Fruit fly (Drosophila melanogaster) whole organism, embryonic: ENCODE results near the gene alphaKap4.

Experiments
- ATbp ChIP-seq: fragments of 200-800 bp; sonication (Bioruptor generic); optimal IDR thresholded peaks from 2 replicates; lab custom pipeline; 2017; ENCODE audit warnings: missing biosample characterization, mild to moderate bottlenecking, missing genetic modification characterization, missing genetic modification reagents
- Atf3 ChIP-seq: fragments of 200-800 bp; sonication (Bioruptor generic); optimal IDR thresholded peaks from 3 replicates; lab custom pipeline; 2016; ENCODE audit warnings: missing biosample characterization, missing genetic modification characterization
- CG10431 ChIP-seq: fragments of 200-800 bp; sonication (Bioruptor generic); optimal IDR thresholded peaks from 3 replicates; lab custom pipeline; 2018; ENCODE audit warnings: missing biosample characterization, mild to moderate bottlenecking, missing genetic modification characterization
- CG10565 ChIP-seq: fragments of 200-800 bp; sonication (Bioruptor generic); optimal IDR thresholded peaks from 3 replicates; lab custom pipeline; 2016; ENCODE audit warnings: missing biosample characterization, mild to moderate bottlenecking, missing genetic modification characterization
- CG11093 ChIP-seq: fragments of 200-800 bp; sonication (Bioruptor generic); IDR thresholded peaks from 3 replicates; pipeline ENCODE4 v1.3.6; 2022; ENCODE audit warnings: missing biosample characterization, missing genetic modification characterization
- CG11504 ChIP-seq: fragments of 200-800 bp; sonication (Bioruptor generic); optimal IDR thresholded peaks from 3 replicates; lab custom pipeline; 2019; ENCODE audit warnings: missing biosample characterization, mild to moderate bottlenecking, missing genetic modification characterization, moderate library complexity
- CG12769 ChIP-seq: fragments of 200-800 bp; sonication (Bioruptor generic); optimal IDR thresholded peaks from 2 replicates; lab custom pipeline; 2019; ENCODE audit warnings: missing biosample characterization, mild to moderate bottlenecking, missing genetic modification characterization, moderate library complexity
- CG13624 ChIP-seq: fragments of 200-800 bp; sonication (Bioruptor generic); optimal IDR thresholded peaks from 2 replicates; lab custom pipeline; 2016; ENCODE audit warnings: missing biosample characterization, missing genetic modification characterization
- CG15269 ChIP-seq: fragments of 200-800 bp; sonication (Bioruptor generic); optimal IDR thresholded peaks from 2 replicates; lab custom pipeline; 2018; ENCODE audit warnings: missing biosample characterization, mild to moderate bottlenecking, missing genetic modification characterization, moderate library complexity
- CG18599 ChIP-seq: fragments of 200-800 bp; sonication (Bioruptor generic); optimal IDR thresholded peaks from 3 replicates; lab custom pipeline; 2017; ENCODE audit warnings: missing biosample characterization, missing genetic modification characterization, mild to moderate bottlenecking, moderate library complexity, missing genetic modification reagents
- CG2199 ChIP-seq: fragments of 200-800 bp; sonication (Bioruptor generic); IDR thresholded peaks from 3 replicates; pipeline ENCODE4 v1.3.6; 2022; ENCODE audit warnings: missing biosample characterization, missing genetic modification characterization
- CG3065 ChIP-seq: fragments of 200-800 bp; sonication (Bioruptor generic); optimal IDR thresholded peaks from 2 replicates; lab custom pipeline; 2016; ENCODE audit warnings: missing biosample characterization, missing genetic modification characterization
- CG3838 ChIP-seq: fragments of 200-800 bp; sonication (Bioruptor generic); optimal IDR thresholded peaks from 3 replicates; lab custom pipeline; 2016; ENCODE audit warnings: missing biosample characterization, missing genetic modification characterization
- CG4404 ChIP-seq: fragments of 200-800 bp; sonication (Bioruptor generic); IDR thresholded peaks from 2 replicates; pipeline ENCODE4 v1.3.6; 2022; ENCODE audit warnings: missing biosample characterization, missing genetic modification characterization
- CG5180 ChIP-seq: fragments of 200-800 bp; sonication (Bioruptor generic); optimal IDR thresholded peaks from 3 replicates; lab custom pipeline; 2017; ENCODE audit warnings: missing biosample characterization, missing genetic modification characterization, mild to moderate bottlenecking, moderate library complexity, missing genetic modification reagents
- CG5953 ChIP-seq: fragments of 200-800 bp; sonication (Bioruptor generic); IDR thresholded peaks from 2 replicates; pipeline ENCODE4 v1.3.6; 2022; ENCODE audit warnings: missing biosample characterization, missing genetic modification characterization
- CG6654 ChIP-seq: fragments of 200-800 bp; sonication (Bioruptor generic); optimal IDR thresholded peaks from 2 replicates; lab custom pipeline; 2017; ENCODE audit warnings: missing biosample characterization, mild to moderate bottlenecking, missing genetic modification characterization
- CG9215 ChIP-seq: fragments of 200-800 bp; sonication (Bioruptor generic); IDR thresholded peaks from 2 replicates; pipeline ENCODE4 v1.3.6; 2022; ENCODE audit warnings: missing biosample characterization, missing genetic modification characterization
- CG9437 ChIP-seq: fragments of 200-800 bp; sonication (Bioruptor generic); optimal IDR thresholded peaks from 2 replicates; lab custom pipeline; 2018; ENCODE audit warnings: missing biosample characterization, mild to moderate bottlenecking, missing genetic modification characterization
- CG9876 ChIP-seq: fragments of 200-800 bp; sonication (Bioruptor generic); optimal IDR thresholded peaks from 2 replicates; lab custom pipeline; 2016; ENCODE audit warnings: missing biosample characterization, missing genetic modification characterization
- CkIIα-i1 ChIP-seq: fragments of 200-800 bp; sonication (Bioruptor generic); IDR thresholded peaks from 2 replicates; pipeline ENCODE4 v1.3.6; 2022; ENCODE audit warnings: missing biosample characterization, missing genetic modification characterization
- Dad ChIP-seq: fragments of 200-800 bp; sonication (Bioruptor generic); optimal IDR thresholded peaks from 3 replicates; lab custom pipeline; 2016; ENCODE audit warnings: missing biosample characterization, missing genetic modification characterization
- Fer2 ChIP-seq: fragments of 200-800 bp; sonication (Bioruptor generic); optimal IDR thresholded peaks from 2 replicates; lab custom pipeline; 2018; ENCODE audit warnings: missing biosample characterization, mild to moderate bottlenecking, missing genetic modification characterization, moderate library complexity
- HLH3B ChIP-seq: fragments of 200-800 bp; sonication (Bioruptor generic); IDR thresholded peaks from 2 replicates; pipeline ENCODE4 v1.3.6; 2022; ENCODE audit warnings: missing biosample characterization, missing genetic modification characterization
- HmgZ ChIP-seq: fragments of 200-800 bp; sonication (Bioruptor generic); optimal IDR thresholded peaks from 2 replicates; lab custom pipeline; 2018; ENCODE audit warnings: missing biosample characterization, mild to moderate bottlenecking, missing genetic modification characterization
- Jarid2 ChIP-seq: fragments of 200-800 bp; sonication (Bioruptor generic); optimal IDR thresholded peaks from 3 replicates; lab custom pipeline; 2017; ENCODE audit warnings: mild to moderate bottlenecking, missing biosample characterization, missing genetic modification reagents, missing genetic modification characterization
- Lpt ChIP-seq: fragments of >200 bp; optimal IDR thresholded peaks from 2 replicates; lab custom pipeline; 2018; ENCODE audit warnings: missing biosample characterization, missing genetic modification characterization
- Mrtf ChIP-seq: fragments of 200-800 bp; sonication (Bioruptor generic); IDR thresholded peaks from 3 replicates; pipeline ENCODE4 v1.3.6; 2022; ENCODE audit warnings: missing biosample characterization, missing genetic modification characterization
- Ravus ChIP-seq: fragments of 200-800 bp; sonication (Bioruptor generic); IDR thresholded peaks from 2 replicates; pipeline ENCODE4 v1.3.6; 2022; ENCODE audit warnings: missing biosample characterization, missing genetic modification characterization
- Rx ChIP-seq: fragments of 200-800 bp; sonication (Bioruptor generic); IDR thresholded peaks from 2 replicates; pipeline ENCODE4 v1.3.6; 2022; ENCODE audit warnings: missing biosample characterization, missing genetic modification characterization
- Sox102F ChIP-seq: fragments of 200-800 bp; sonication (Bioruptor generic); optimal IDR thresholded peaks from 2 replicates; lab custom pipeline; 2018; ENCODE audit warnings: missing biosample characterization, mild to moderate bottlenecking, missing genetic modification characterization, moderate library complexity
- Stat92E ChIP-seq, 3 experiments: fragments of >200 bp in 2 of 3; fragments of 200-800 bp in 1 of 3; sonication (Bioruptor generic) in 1 of 3; optimal IDR thresholded peaks; 2 replicates each; lab custom pipeline; 2017 to 2019; ENCODE audit warnings: missing biosample characterization in 3 of 3, missing genetic modification characterization in 3 of 3, mild to moderate bottlenecking in 1 of 3, moderate library complexity in 1 of 3
- ci ChIP-seq: fragments of 200-800 bp; sonication (Bioruptor generic); IDR thresholded peaks from 3 replicates; pipeline ENCODE4 v1.3.6; 2022; ENCODE audit warnings: missing biosample characterization, missing genetic modification characterization
- dmrt11E ChIP-seq: fragments of 200-800 bp; sonication (Bioruptor generic); optimal IDR thresholded peaks from 3 replicates; lab custom pipeline; 2018; ENCODE audit warnings: missing biosample characterization, mild to moderate bottlenecking, missing genetic modification characterization, moderate library complexity
- ewg ChIP-seq: fragments of 200-800 bp; sonication (Bioruptor generic); optimal IDR thresholded peaks from 3 replicates; lab custom pipeline; 2017; ENCODE audit warnings: mild to moderate bottlenecking, missing biosample characterization, missing genetic modification reagents, missing genetic modification characterization
- gem ChIP-seq: fragments of 200-800 bp; sonication (Bioruptor generic); optimal IDR thresholded peaks from 2 replicates; lab custom pipeline; 2019; ENCODE audit warnings: missing biosample characterization, mild to moderate bottlenecking, missing genetic modification characterization, moderate library complexity
- kay ChIP-seq: fragments of 200-800 bp; sonication (Bioruptor generic); optimal IDR thresholded peaks from 2 replicates; lab custom pipeline; 2016; ENCODE audit warnings: missing biosample characterization, missing genetic modification characterization
- lilli ChIP-seq: fragments of 200-800 bp; sonication (Bioruptor generic); optimal IDR thresholded peaks from 3 replicates; lab custom pipeline; 2016; ENCODE audit warnings: missing biosample characterization, missing genetic modification characterization
- org-1 ChIP-seq: fragments of 200-800 bp; sonication (Bioruptor generic); optimal IDR thresholded peaks from 2 replicates; lab custom pipeline; 2017; ENCODE audit warnings: missing biosample characterization, missing genetic modification characterization
- pita ChIP-seq: fragments of 200-800 bp; sonication (Bioruptor generic); optimal IDR thresholded peaks from 2 replicates; lab custom pipeline; 2017; ENCODE audit warnings: missing biosample characterization, mild to moderate bottlenecking, missing genetic modification characterization
- run ChIP-seq: fragments of 200-800 bp; sonication (Bioruptor generic); optimal IDR thresholded peaks from 3 replicates; lab custom pipeline; 2018; ENCODE audit warnings: missing biosample characterization, mild to moderate bottlenecking, missing genetic modification characterization
- sd ChIP-seq: fragments of 200-800 bp; sonication (Bioruptor generic); optimal IDR thresholded peaks from 3 replicates; lab custom pipeline; 2018; ENCODE audit warnings: missing biosample characterization, mild to moderate bottlenecking, missing genetic modification characterization, moderate library complexity
- stc ChIP-seq: fragments of 200-800 bp; sonication (Bioruptor generic); IDR thresholded peaks from 2 replicates; pipeline ENCODE4 v1.3.6; 2022; ENCODE audit warnings: missing biosample characterization, missing genetic modification characterization
- trem ChIP-seq: fragments of 200-800 bp; optimal IDR thresholded peaks from 3 replicates; lab custom pipeline; 2019; ENCODE audit warnings: missing biosample characterization, mild to moderate bottlenecking, missing genetic modification characterization, moderate library complexity
- unpg ChIP-seq: fragments of 200-800 bp; sonication (Bioruptor generic); optimal IDR thresholded peaks from 3 replicates; lab custom pipeline; 2018; ENCODE audit warnings: missing biosample characterization, mild to moderate bottlenecking, missing genetic modification characterization, moderate library complexity
- vnd ChIP-seq: fragments of 200-800 bp; sonication (Bioruptor generic); IDR thresholded peaks from 3 replicates; pipeline ENCODE4 v1.3.6; 2022; ENCODE audit warnings: missing biosample characterization, missing genetic modification characterization; ENCODE audit not compliant: partially characterized antibody

Gene alphaKap4

dm6 chr3L:6054803-6055202, 44.0 kb upstream of the alphaKap4 start, which contains the start of gene tant (continued):
- TF ChIP-seq CG12769 (tag; lab: Kevin White, UChicago) (no peak), CkIIα-i1 (GFP tag; lab: Robert Waterston, UW) (no peak), CG4404 (GFP tag; lab: Robert Waterston, UW) (no peak), CG10431 (no peak), trem (tag; lab: Kevin White, UChicago) (peak; percentile 96), HLH3B (GFP tag; lab: Robert Waterston, UW) (no peak), CG11504 (tag; lab: Kevin White, UChicago) (peak; percentile 43), CG5953 (GFP tag; lab: Robert Waterston, UW) (no peak), CG3838 (no peak), Sox102F (no peak), CG9215 (GFP tag; lab: Robert Waterston, UW) (no peak)
- TF ChIP-seq, all 482 proteins: peak for 123

dm6 chr3L:6054343-6054742, 43.5 kb upstream of the alphaKap4 start, which contains the start of gene Jon65Ai:
TSS of gene Jon65Ai (minus strand) at chr3L:6054443.
- TF ChIP-seq dmrt11E (tag; lab: Kevin White, UChicago): no peak
- TF ChIP-seq ci: no peak
- no peak for TF ChIP-seq Atf3 (GFP tag; lab: Kevin White, UChicago)
- TF ChIP-seq Stat92E (GFP tag; optimal IDR thresholded peaks at IDR 0.05; lab: Kevin White, UChicago): no peak
- no peak for TF ChIP-seq Ravus (GFP tag; lab: Robert Waterston, UW)
- TF ChIP-seq kay (GFP tag; lab: Kevin White, UChicago): no peak
- TF ChIP-seq lilli (GFP tag; lab: Kevin White, UChicago): no peak
- TF ChIP-seq vnd (GFP tag; lab: Robert Waterston, UW): no peak
- no peak for TF ChIP-seq CG3065 (GFP tag; lab: Kevin White, UChicago)
- no peak for TF ChIP-seq CG2199 (GFP tag; lab: Robert Waterston, UW)

dm6 chr3L:6052021-6052420, 41.2 kb upstream of the alphaKap4 start, which contains the start of gene Jon65Aii:
TSS of gene Jon65Aii (plus strand) at chr3L:6052321.
- TF ChIP-seq CG11093 (GFP tag; lab: Robert Waterston, UW): no peak
- TF ChIP-seq CG10565 (GFP tag; lab: Kevin White, UChicago): no peak
- no peak for TF ChIP-seq unpg (GFP tag; lab: Kevin White, UChicago)
- no peak for TF ChIP-seq Mrtf (GFP tag; lab: Robert Waterston, UW)
- no peak for TF ChIP-seq Lpt
- TF ChIP-seq CG9876 (GFP tag; lab: Kevin White, UChicago): no peak
- no peak for TF ChIP-seq CG9437 (GFP tag; lab: Kevin White, UChicago)
- no peak for TF ChIP-seq stc (GFP tag; lab: Robert Waterston, UW)
- TF ChIP-seq Jarid2 (GFP tag; lab: Kevin White, UChicago): no peak

- no peak for TF ChIP-seq CG15269
- TF ChIP-seq HmgZ (tag; lab: Kevin White, UChicago): peak; percentile 6
- no peak for TF ChIP-seq ATbp (GFP tag; lab: Kevin White, UChicago)
- TF ChIP-seq org-1 (GFP tag; lab: Kevin White, UChicago): no peak
- TF ChIP-seq CG6654 (GFP tag; lab: Kevin White, UChicago): no peak
- no peak for TF ChIP-seq CG13624 (GFP tag; lab: Kevin White, UChicago)
- no peak for TF ChIP-seq Stat92E (GFP tag; optimal IDR thresholded peaks at IDR 0.05; lab: Kevin White, UChicago)
- peak; percentile 82 for TF ChIP-seq run (tag; lab: Kevin White, UChicago)
- TF ChIP-seq Rx (GFP tag; lab: Robert Waterston, UW): no peak
- no peak for TF ChIP-seq Dad (GFP tag; lab: Kevin White, UChicago)
- peak; percentile 45 for TF ChIP-seq CG18599
- TF ChIP-seq stc (GFP tag; lab: Robert Waterston, UW): no peak
- no peak for TF ChIP-seq CG5180 (GFP tag; lab: Kevin White, UChicago)
- TF ChIP-seq Fer2 (tag; lab: Kevin White, UChicago): no peak
- no peak for TF ChIP-seq ewg (GFP tag; lab: Kevin White, UChicago)
- TF ChIP-seq sd (tag; lab: Kevin White, UChicago): peak; percentile 18
- no peak for TF ChIP-seq pita (GFP tag; lab: Kevin White, UChicago)
- TF ChIP-seq gem: no peak
Observed at dm6 chr3L:6050230-6050807, 39.5 kb upstream of the alphaKap4 start, which contains the start of gene Jon65Aiii. TSS of gene Jon65Aiii (plus strand) at chr3L:6050757.
